Worm (Caenorhabditis elegans) whole organism, early embryonic: ENCODE results near the gene C34C12.6.
"Not testable (repeated sequence)": the region's sequence is repeated elsewhere in the genome, so short reads cannot be mapped to it uniquely, and the experiment has no call there.

ENCODE experiments used
- B0310.2 ChIP-seq: sonication (generic microtip); optimal IDR thresholded peaks from 2 replicates; lab custom pipeline; 2016; ENCODE audit warnings: mild to moderate bottlenecking, missing genetic modification characterization, missing compliant biosample characterization
- F13C5.2 ChIP-seq: sonication (generic microtip); optimal IDR thresholded peaks from 2 replicates; lab custom pipeline; 2017; ENCODE audit warnings: mild to moderate bottlenecking, missing genetic modification characterization, inconsistent platforms, missing compliant biosample characterization
- aly-1 ChIP-seq: sonication (generic microtip); optimal IDR thresholded peaks from 2 replicates; lab custom pipeline; 2016; ENCODE audit warnings: missing genetic modification characterization, missing compliant biosample characterization
- ama-1 ChIP-seq: fragments of 150-350 bp; optimal IDR thresholded peaks from 2 replicates; lab custom pipeline; 2014
- ceh-13 ChIP-seq: fragments of 200-800 bp; sonication (Bioruptor generic); optimal IDR thresholded peaks from 2 replicates; lab custom pipeline; 2018; ENCODE audit warnings: mild to moderate bottlenecking, missing genetic modification characterization, missing compliant biosample characterization
- ceh-36 ChIP-seq: sonication (generic microtip); optimal IDR thresholded peaks from 2 replicates; lab custom pipeline; 2016; ENCODE audit warnings: missing genetic modification characterization, inconsistent platforms, missing compliant biosample characterization
- ets-7 ChIP-seq: sonication (generic microtip); optimal IDR thresholded peaks from 2 replicates; lab custom pipeline; 2016; ENCODE audit warnings: missing genotype, missing genetic modification characterization, missing compliant biosample characterization
- flt-1 ChIP-seq: fragments of 200-800 bp; sonication (Bioruptor generic); IDR thresholded peaks from 2 replicates; pipeline ENCODE4 v1.3.6; 2022; ENCODE audit warnings: missing genetic modification characterization, missing compliant biosample characterization
- hmbx-1 ChIP-seq: sonication (generic microtip); optimal IDR thresholded peaks from 2 replicates; lab custom pipeline; 2016; ENCODE audit warnings: mild to moderate bottlenecking, missing genetic modification characterization, missing compliant biosample characterization
- hmg-4 ChIP-seq: fragments of 200-800 bp; sonication (Bioruptor generic); optimal IDR thresholded peaks from 2 replicates; lab custom pipeline; 2018; ENCODE audit warnings: mild to moderate bottlenecking, missing genetic modification characterization, missing compliant biosample characterization
- hnd-1 ChIP-seq: sonication (generic microtip); optimal IDR thresholded peaks from 2 replicates; lab custom pipeline; 2016; ENCODE audit warnings: missing genetic modification characterization, missing compliant biosample characterization
- pes-1 ChIP-seq: fragments of 200-800 bp; sonication (Bioruptor generic); IDR thresholded peaks from 2 replicates; pipeline ENCODE4 v1.3.6; 2022; ENCODE audit warnings: missing genetic modification reagents, missing genetic modification characterization, missing compliant biosample characterization
- scrt-1 ChIP-seq: fragments of 200-800 bp; sonication (Bioruptor generic); IDR thresholded peaks from 2 replicates; pipeline ENCODE4 v1.3.6; 2022; ENCODE audit warnings: missing genetic modification characterization, missing compliant biosample characterization
- sea-1 ChIP-seq: fragments of 200-800 bp; sonication (Bioruptor generic); conservative IDR thresholded peaks from 2 replicates; pipeline ENCODE4 v1.3.6; 2022; ENCODE audit warnings: missing genetic modification characterization, missing compliant biosample characterization
- tbx-11 ChIP-seq: fragments of 200-800 bp; sonication (Bioruptor generic); IDR thresholded peaks from 2 replicates; pipeline ENCODE4 v1.3.6; 2022; ENCODE audit warnings: missing genetic modification characterization, missing compliant biosample characterization
- tbx-37 ChIP-seq: fragments of 200-800 bp; sonication (Bioruptor generic); conservative IDR thresholded peaks from 2 replicates; pipeline ENCODE4 v1.3.6; 2022; ENCODE audit warnings: missing genetic modification reagents, missing genetic modification characterization, missing compliant biosample characterization
- tra-4 ChIP-seq: sonication (generic microtip); optimal IDR thresholded peaks from 2 replicates; lab custom pipeline; 2017; ENCODE audit warnings: missing genetic modification characterization, missing compliant biosample characterization

The C34C12.6 gene

ce11 chrIII:3482291-3482690 is at the start of gene C34C12.6:
C34C12.6 (plus strand) TSS chrIII:3482591.
- no peak for TF ChIP-seq ceh-36 (tag; lab: Kevin White, UChicago)
- no peak for TF ChIP-seq flt-1 (GFP tag; lab: Robert Waterston, UW)
- no peak for TF ChIP-seq F13C5.2 (tag; lab: Kevin White, UChicago)
- no peak for TF ChIP-seq ama-1 (lab: Kevin White, UChicago)
- TF ChIP-seq pes-1 (GFP tag; lab: Robert Waterston, UW) = no peak
- no peak for TF ChIP-seq ceh-13 (GFP tag; lab: Kevin White, UChicago)
- TF ChIP-seq hnd-1 (tag; lab: Kevin White, UChicago) = no peak
- TF ChIP-seq scrt-1 = no peak
- TF ChIP-seq tbx-11 = no peak
- TF ChIP-seq hmbx-1 = no peak
- no peak for TF ChIP-seq sea-1 (GFP tag; lab: Robert Waterston, UW)
- no peak for TF ChIP-seq tbx-37 (GFP tag; lab: Robert Waterston, UW)

DNA sequence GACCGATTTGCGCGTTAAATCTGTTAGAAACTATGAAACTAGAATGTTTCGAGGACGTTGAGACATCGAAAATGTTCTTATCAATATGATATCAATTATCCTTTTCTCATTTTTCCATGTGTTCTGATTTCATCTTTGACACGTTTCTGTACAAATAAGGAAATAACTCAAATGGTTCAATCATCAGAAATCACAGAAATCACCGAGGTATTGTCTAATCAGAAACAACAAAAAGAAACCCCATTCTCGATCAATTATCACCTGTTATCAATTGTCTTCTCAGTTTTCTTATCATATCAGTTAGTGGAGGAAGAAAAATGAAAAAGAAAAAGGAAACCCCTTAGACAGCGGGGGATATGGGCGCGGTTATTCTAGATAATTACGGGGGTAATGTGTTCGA is 47.2 kb upstream of the C34C12.6 start:
- TF ChIP-seq hmbx-1 (no peak), scrt-1 (no peak), ets-7 (tag; lab: Kevin White, UChicago) (no peak), ceh-13 (GFP tag; lab: Kevin White, UChicago) (no peak), F13C5.2 (tag; lab: Kevin White, UChicago) (no peak), tbx-37 (GFP tag; lab: Robert Waterston, UW) (no peak), ceh-36 (tag; lab: Kevin White, UChicago) (no peak), sea-1 (GFP tag; lab: Robert Waterston, UW) (no peak), tbx-11 (no peak), aly-1 (tag; lab: Kevin White, UChicago) (no peak)

ce11 chrIII:3437139-3437538 is 45.3 kb upstream of the C34C12.6 start:
- no peak for TF ChIP-seq tra-4 (tag; lab: Kevin White, UChicago)
- TF ChIP-seq tbx-37 (GFP tag; lab: Robert Waterston, UW) = no peak
- TF ChIP-seq ama-1 (lab: Kevin White, UChicago) = no peak
- TF ChIP-seq aly-1 (tag; lab: Kevin White, UChicago) = no peak
- no peak for TF ChIP-seq scrt-1
- TF ChIP-seq flt-1 (GFP tag; lab: Robert Waterston, UW) = no peak
- no peak for TF ChIP-seq F13C5.2 (tag; lab: Kevin White, UChicago)
- TF ChIP-seq ceh-36 (tag; lab: Kevin White, UChicago) = no peak
- no peak for TF ChIP-seq B0310.2 (tag; lab: Kevin White, UChicago)
- no peak for TF ChIP-seq pes-1 (GFP tag; lab: Robert Waterston, UW)
- no peak for TF ChIP-seq hmbx-1
- no peak for TF ChIP-seq ets-7 (tag; lab: Kevin White, UChicago)
- TF ChIP-seq ceh-13 (GFP tag; lab: Kevin White, UChicago) = no peak
- no peak for TF ChIP-seq tbx-11

- no peak for TF ChIP-seq aly-1 (tag; lab: Kevin White, UChicago)
- TF ChIP-seq tra-4 (tag; lab: Kevin White, UChicago) = no peak
- no peak for TF ChIP-seq pes-1 (GFP tag; lab: Robert Waterston, UW)
- TF ChIP-seq ceh-36 (tag; lab: Kevin White, UChicago) = no peak
- TF ChIP-seq hnd-1 (tag; lab: Kevin White, UChicago) = no peak
These were observed 38.3 kb upstream of the C34C12.6 start, which contains the start of gene spe-41 for ce11 chrIII:3444139-3444538. spe-41 (minus strand) TSS chrIII:3444210.

ce11 chrIII:3452563-3453210 is 29.7 kb upstream of the C34C12.6 start, which contains the start of the genes K01A11.3 and C34C12.12:
K01A11.3 (minus strand) TSS chrIII:3452613.
C34C12.12 (plus strand) TSS chrIII:3453194.
- no peak for TF ChIP-seq hmbx-1
- TF ChIP-seq tbx-11 = no peak
- TF ChIP-seq F13C5.2 (tag; lab: Kevin White, UChicago) = no peak
- TF ChIP-seq scrt-1 = no peak
- no peak for TF ChIP-seq tra-4 (tag; lab: Kevin White, UChicago)
- no peak for TF ChIP-seq ets-7 (tag; lab: Kevin White, UChicago)

ce11 chrIII:3453486-3453885 is 28.9 kb upstream of the C34C12.6 start, which contains the start of gene C34C12.2:
C34C12.2 (plus strand) TSS chrIII:3453786.
- TF ChIP-seq hnd-1 (tag; lab: Kevin White, UChicago); sea-1 (GFP tag; lab: Robert Waterston, UW); ceh-13 (GFP tag; lab: Kevin White, UChicago): not testable (repeated sequence)

- TF ChIP-seq F13C5.2, ceh-36, aly-1 (tag; lab: Kevin White, UChicago): not testable (repeated sequence)
These were observed 28.3 kb upstream of the C34C12.6 start, which contains the start of gene C34C12.1 for ce11 chrIII:3454045-3454444. C34C12.1 (plus strand) TSS chrIII:3454345.

- TF ChIP-seq hmg-4 (GFP tag; lab: Kevin White, UChicago) (peak; percentile 1), pes-1 (GFP tag; lab: Robert Waterston, UW) (peak; percentile 51; the same call in 1 of the 2 replicates), B0310.2 (tag; lab: Kevin White, UChicago) (no peak), F13C5.2 (tag; lab: Kevin White, UChicago) (peak; percentile 76), hmbx-1 (no peak)
These were observed 26.2 kb upstream of the C34C12.6 start for ce11 chrIII:3456226-3456625.
